Fruit fly (Drosophila melanogaster) whole organism, embryonic: ENCODE measurements around the gene aph-1.
A peak's percentile ranks its signal among the peaks of the same experiment; 100 is the strongest.

Source experiments
- Aef1 ChIP-seq: fragments of 200-800 bp; sonication (Bioruptor generic); IDR thresholded peaks from 3 replicates; pipeline ENCODE4 v1.3.6; 2022; ENCODE audit warnings: missing biosample characterization, missing genetic modification characterization
- Atf6 ChIP-seq: fragments of 200-800 bp; sonication (Bioruptor generic); IDR thresholded peaks from 2 replicates; pipeline ENCODE4 v1.3.6; 2022; ENCODE audit warnings: missing biosample characterization, missing genetic modification characterization
- CG10209 ChIP-seq: fragments of 200-800 bp; sonication (Bioruptor generic); optimal IDR thresholded peaks from 3 replicates; lab custom pipeline; 2017; ENCODE audit warnings: missing biosample characterization, mild to moderate bottlenecking, missing genetic modification characterization, missing genetic modification reagents
- CG10366 ChIP-seq: fragments of 200-800 bp; sonication (Bioruptor generic); IDR thresholded peaks from 2 replicates; pipeline ENCODE4 v1.3.6; 2022; ENCODE audit warnings: missing biosample characterization, missing genetic modification characterization
- CG12071 ChIP-seq: fragments of 200-800 bp; sonication (Bioruptor generic); optimal IDR thresholded peaks from 3 replicates; lab custom pipeline; 2018; ENCODE audit warnings: missing biosample characterization, mild to moderate bottlenecking, missing genetic modification characterization
- CG12391 ChIP-seq: fragments of 200-800 bp; sonication (Bioruptor generic); optimal IDR thresholded peaks from 3 replicates; lab custom pipeline; 2018; ENCODE audit warnings: missing biosample characterization, mild to moderate bottlenecking, missing genetic modification characterization, moderate library complexity
- CG13424 ChIP-seq: fragments of 200-800 bp; sonication (Bioruptor generic); optimal IDR thresholded peaks from 2 replicates; lab custom pipeline; 2019; ENCODE audit warnings: missing biosample characterization, mild to moderate bottlenecking, missing genetic modification characterization, moderate library complexity
- CG14014 ChIP-seq: fragments of 200-800 bp; sonication (Bioruptor generic); IDR thresholded peaks from 2 replicates; pipeline ENCODE4 v1.3.6; 2022; ENCODE audit warnings: missing biosample characterization, missing genetic modification characterization
- CG1603 ChIP-seq: fragments of 200-800 bp; sonication (Bioruptor generic); optimal IDR thresholded peaks from 2 replicates; lab custom pipeline; 2019; ENCODE audit warnings: missing biosample characterization, mild to moderate bottlenecking, missing genetic modification characterization, moderate library complexity
- CG17186 ChIP-seq: fragments of 200-800 bp; sonication (Bioruptor generic); optimal IDR thresholded peaks from 3 replicates; lab custom pipeline; 2017; ENCODE audit warnings: missing biosample characterization, missing genetic modification reagents, missing genetic modification characterization
- CG17385 ChIP-seq: fragments of 200-800 bp; sonication (Bioruptor generic); optimal IDR thresholded peaks from 3 replicates; lab custom pipeline; 2018; ENCODE audit warnings: missing biosample characterization, mild to moderate bottlenecking, missing genetic modification characterization
- CG2120 ChIP-seq: fragments of 200-800 bp; sonication (Bioruptor generic); optimal IDR thresholded peaks from 3 replicates; lab custom pipeline; 2016; ENCODE audit warnings: missing biosample characterization, missing genetic modification characterization
- CG2678 ChIP-seq: fragments of 200-800 bp; sonication (Bioruptor generic); optimal IDR thresholded peaks from 3 replicates; lab custom pipeline; 2019; ENCODE audit warnings: missing biosample characterization, mild to moderate bottlenecking, missing genetic modification characterization, moderate library complexity
- CG32532 ChIP-seq: fragments of 200-800 bp; sonication (Bioruptor generic); IDR thresholded peaks from 2 replicates; pipeline ENCODE4 v1.3.6; 2022; ENCODE audit warnings: missing biosample characterization, missing genetic modification characterization
- CG32767 ChIP-seq: fragments of 200-800 bp; sonication (Bioruptor generic); IDR thresholded peaks from 2 replicates; pipeline ENCODE4 v1.3.6; 2022; ENCODE audit warnings: missing biosample characterization, missing genetic modification characterization
- CG3281 ChIP-seq: fragments of 200-800 bp; sonication (Bioruptor generic); optimal IDR thresholded peaks from 3 replicates; lab custom pipeline; 2017; ENCODE audit warnings: missing biosample characterization, mild to moderate bottlenecking, missing genetic modification characterization
- CG3726 ChIP-seq: fragments of 200-800 bp; sonication (Bioruptor generic); IDR thresholded peaks from 3 replicates; pipeline ENCODE4, ENCODE4 v1.3.6; 2022; ENCODE audit warnings: missing biosample characterization, missing genetic modification characterization
- CG3847 ChIP-seq: fragments of 200-800 bp; sonication (Bioruptor generic); IDR thresholded peaks from 2 replicates; pipeline ENCODE4 v1.3.6; 2022; ENCODE audit warnings: missing biosample characterization, missing genetic modification characterization
- CG4404 ChIP-seq: fragments of 200-800 bp; sonication (Bioruptor generic); IDR thresholded peaks from 2 replicates; pipeline ENCODE4 v1.3.6; 2022; ENCODE audit warnings: missing biosample characterization, missing genetic modification characterization
- CG4820 ChIP-seq: fragments of 200-800 bp; sonication (Bioruptor generic); optimal IDR thresholded peaks from 3 replicates; lab custom pipeline; 2016; ENCODE audit warnings: missing biosample characterization, missing genetic modification characterization
- CG6654 ChIP-seq: fragments of 200-800 bp; sonication (Bioruptor generic); optimal IDR thresholded peaks from 2 replicates; lab custom pipeline; 2017; ENCODE audit warnings: missing biosample characterization, mild to moderate bottlenecking, missing genetic modification characterization
- CG7839 ChIP-seq: fragments of 200-800 bp; sonication (Bioruptor generic); optimal IDR thresholded peaks from 3 replicates; lab custom pipeline; 2018; ENCODE audit warnings: missing biosample characterization, mild to moderate bottlenecking, missing genetic modification characterization, moderate library complexity
- CG8290 ChIP-seq, 3 experiments: fragments of 200-800 bp; sonication (Bioruptor generic); optimal IDR thresholded peaks; 2 replicates each; lab custom pipeline; 2016 to 2019; ENCODE audit warnings: missing biosample characterization in 3 of 3, missing genetic modification characterization in 3 of 3, mild to moderate bottlenecking in 2 of 3, moderate library complexity in 1 of 3
- CG9932 ChIP-seq: fragments of 200-800 bp; sonication (Bioruptor generic); IDR thresholded peaks from 2 replicates; pipeline ENCODE4 v1.3.6; 2022; ENCODE audit warnings: missing biosample characterization, missing genetic modification characterization
- Dbx ChIP-seq: fragments of 200-800 bp; sonication (Bioruptor generic); IDR thresholded peaks from 3 replicates; pipeline ENCODE4 v1.3.6; 2022; ENCODE audit warnings: missing biosample characterization, missing genetic modification characterization
- Dip2 ChIP-seq: fragments of 200-800 bp; sonication (Bioruptor generic); IDR thresholded peaks from 2 replicates; pipeline ENCODE4 v1.3.6; 2022; ENCODE audit warnings: missing biosample characterization, missing genetic modification characterization
- Dip3 ChIP-seq: fragments of 200-800 bp; sonication (Bioruptor generic); optimal IDR thresholded peaks from 3 replicates; lab custom pipeline; 2016; ENCODE audit warnings: missing biosample characterization, missing genetic modification characterization
- Fer3 ChIP-seq: fragments of 200-800 bp; sonication (Bioruptor generic); optimal IDR thresholded peaks from 2 replicates; lab custom pipeline; 2018; ENCODE audit warnings: missing biosample characterization, mild to moderate bottlenecking, missing genetic modification characterization, moderate library complexity
- Gug ChIP-seq: fragments of 200-800 bp; sonication (Bioruptor generic); IDR thresholded peaks from 4 replicates; pipeline ENCODE4 v1.3.6; 2022; ENCODE audit warnings: missing biosample characterization, missing genetic modification characterization
- HLH3B ChIP-seq: fragments of 200-800 bp; sonication (Bioruptor generic); IDR thresholded peaks from 2 replicates; pipeline ENCODE4 v1.3.6; 2022; ENCODE audit warnings: missing biosample characterization, missing genetic modification characterization
- HLH54F ChIP-seq: fragments of 200-800 bp; sonication (Bioruptor generic); optimal IDR thresholded peaks from 3 replicates; lab custom pipeline; 2016; ENCODE audit warnings: missing biosample characterization, missing genetic modification characterization
- Hr51 ChIP-seq, 2 experiments: fragments of 200-800 bp; sonication (Bioruptor generic); optimal IDR thresholded peaks; 2 replicates in 1 of 2; 3 replicates in 1 of 2; lab custom pipeline; 2016 to 2018; ENCODE audit warnings: missing biosample characterization in 2 of 2, missing genetic modification characterization in 2 of 2, mild to moderate bottlenecking in 1 of 2, moderate library complexity in 1 of 2
- Meics ChIP-seq: fragments of 200-800 bp; sonication (Bioruptor generic); optimal IDR thresholded peaks from 2 replicates; lab custom pipeline; 2017; ENCODE audit warnings: missing biosample characterization, mild to moderate bottlenecking, missing genetic modification characterization
- Mrtf ChIP-seq: fragments of 200-800 bp; sonication (Bioruptor generic); IDR thresholded peaks from 3 replicates; pipeline ENCODE4 v1.3.6; 2022; ENCODE audit warnings: missing biosample characterization, missing genetic modification characterization
- NfI ChIP-seq: fragments of 200-800 bp; sonication (Bioruptor generic); optimal IDR thresholded peaks from 3 replicates; lab custom pipeline; 2018; ENCODE audit warnings: missing biosample characterization, mild to moderate bottlenecking, missing genetic modification characterization, moderate library complexity
- Ptx1 ChIP-seq: fragments of 200-800 bp; sonication (Bioruptor generic); IDR thresholded peaks from 2 replicates; pipeline ENCODE4 v1.3.6; 2022; ENCODE audit warnings: missing biosample characterization, missing genetic modification characterization
- Scr ChIP-seq: fragments of 200-800 bp; sonication (Bioruptor generic); IDR thresholded peaks from 2 replicates; pipeline ENCODE4 v1.3.6; 2022; ENCODE audit warnings: missing biosample characterization, missing genetic modification characterization; ENCODE audit not compliant: partially characterized antibody
- Side ChIP-seq: fragments of 200-800 bp; sonication (Bioruptor generic); optimal IDR thresholded peaks from 2 replicates; lab custom pipeline; 2016; ENCODE audit warnings: missing biosample characterization, missing genetic modification characterization
- Sox102F ChIP-seq: fragments of 200-800 bp; sonication (Bioruptor generic); optimal IDR thresholded peaks from 2 replicates; lab custom pipeline; 2018; ENCODE audit warnings: missing biosample characterization, mild to moderate bottlenecking, missing genetic modification characterization, moderate library complexity
- abd-A ChIP-seq: fragments of 200-800 bp; sonication (Bioruptor generic); optimal IDR thresholded peaks from 3 replicates; lab custom pipeline; 2019; ENCODE audit warnings: missing biosample characterization, mild to moderate bottlenecking, missing genetic modification characterization, moderate library complexity
- ase ChIP-seq: fragments of 200-800 bp; sonication (Bioruptor generic); IDR thresholded peaks from 3 replicates; pipeline ENCODE4 v1.3.6; 2022; ENCODE audit warnings: missing biosample characterization, missing genetic modification characterization
- dmrt99B ChIP-seq: fragments of 200-800 bp; sonication (Bioruptor generic); optimal IDR thresholded peaks from 2 replicates; lab custom pipeline; 2018; ENCODE audit warnings: missing biosample characterization, mild to moderate bottlenecking, missing genetic modification characterization, moderate library complexity
- dpn ChIP-seq, 2 experiments: fragments of 200-800 bp; sonication (Bioruptor generic); optimal IDR thresholded peaks; 3 replicates each; lab custom pipeline; 2016; ENCODE audit warnings: missing biosample characterization in 2 of 2, missing genetic modification characterization in 2 of 2
- gsb ChIP-seq: fragments of 200-800 bp; sonication (Bioruptor generic); IDR thresholded peaks from 2 replicates; pipeline ENCODE4 v1.3.6; 2022; ENCODE audit warnings: missing biosample characterization, missing genetic modification characterization
- jigr1 ChIP-seq: fragments of 200-800 bp; sonication (Bioruptor generic); IDR thresholded peaks from 3 replicates; pipeline ENCODE4 v1.3.6; 2022; ENCODE audit warnings: missing biosample characterization, missing genetic modification characterization
- lmd ChIP-seq: fragments of 200-800 bp; sonication (Bioruptor generic); IDR thresholded peaks from 2 replicates; pipeline ENCODE4 v1.3.6; 2022; ENCODE audit warnings: missing biosample characterization, missing genetic modification characterization
- mam ChIP-seq: fragments of 200-800 bp; sonication (Bioruptor generic); optimal IDR thresholded peaks from 3 replicates; lab custom pipeline; 2016; ENCODE audit warnings: missing biosample characterization, missing genetic modification characterization
- sens ChIP-seq: fragments of 200-800 bp; sonication (Bioruptor generic); peaks from one replicate; lab custom pipeline; 2016; ENCODE audit warnings: missing biosample characterization, missing genetic modification characterization
- tap ChIP-seq: fragments of 200-800 bp; optimal IDR thresholded peaks from 3 replicates; lab custom pipeline; 2019; ENCODE audit warnings: missing biosample characterization, mild to moderate bottlenecking, missing genetic modification characterization, moderate library complexity

aph-1 gene

DNA sequence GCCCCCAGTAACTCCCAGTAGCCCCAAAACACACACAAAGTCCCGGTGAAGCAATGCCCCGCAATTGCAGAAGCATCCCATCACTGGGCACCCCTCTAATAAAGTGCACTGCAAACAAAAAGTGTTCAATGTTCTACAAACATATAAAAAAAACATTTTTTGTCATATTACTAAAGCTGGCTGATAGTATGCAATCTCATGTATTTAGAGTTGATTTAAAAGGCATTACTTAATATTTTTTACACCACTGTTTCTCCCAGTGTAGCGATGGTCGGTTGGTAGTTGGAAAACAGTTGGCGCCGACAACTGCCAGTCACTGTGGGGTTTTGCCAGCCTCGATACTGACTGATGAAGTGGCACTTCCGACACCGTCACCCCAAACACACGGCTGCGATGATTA is 45.7 kb upstream of the aph-1 start (continued):
- TF ChIP-seq Scr (GFP tag; lab: Robert Waterston, UW) (no peak), CG1603 (tag; lab: Kevin White, UChicago) (peak; percentile 33), Dbx (GFP tag; lab: Robert Waterston, UW) (peak; percentile 46; the same call in 1 of the 3 replicates), CG9932 (GFP tag; lab: Robert Waterston, UW) (peak; percentile 45), ase (GFP tag; lab: Robert Waterston, UW) (0 out of 3 replicates have a peak, but pooled peaks have one; percentile 38), Mrtf (GFP tag; lab: Robert Waterston, UW) (0 out of 3 replicates have a peak, but pooled peaks have one; percentile 38), jigr1 (no peak), CG32532 (GFP tag; lab: Robert Waterston, UW) (peak; percentile 44; the same call in 1 of the 2 replicates), CG7839 (peak; percentile 6), CG6654 (GFP tag; lab: Kevin White, UChicago) (no peak), Dip3 (GFP tag; lab: Kevin White, UChicago) (peak; percentile 18), CG4404 (no peak), mam (GFP tag; lab: Kevin White, UChicago) (peak; percentile 13), CG4820 (no peak), Hr51 (GFP tag; optimal IDR thresholded peaks at IDR 0.05; lab: Kevin White, UChicago) (peak in 1 of 2 experiments; percentile 41), dpn (GFP tag; optimal IDR thresholded peaks at IDR 0.05; lab: Kevin White, UChicago) (peak in 1 of 2 experiments; percentile 12), CG12391 (tag; lab: Kevin White, UChicago) (peak; percentile 15), NfI (GFP tag; lab: Kevin White, UChicago) (peak; percentile 5), CG3847 (GFP tag; lab: Robert Waterston, UW) (0 out of 2 replicates have a peak, but pooled peaks have one; percentile 4), CG17186 (GFP tag; lab: Kevin White, UChicago) (no peak), tap (no peak), Side (peak; percentile 7), HLH3B (GFP tag; lab: Robert Waterston, UW) (0 out of 2 replicates have a peak, but pooled peaks have one; percentile 5), CG10209 (GFP tag; lab: Kevin White, UChicago) (peak; percentile 6), CG10366 (0 out of 2 replicates have a peak, but pooled peaks have one; percentile 14), CG17385 (GFP tag; lab: Kevin White, UChicago) (peak; percentile 14), Sox102F (GFP tag; lab: Kevin White, UChicago) (peak; percentile 27), HLH54F (GFP tag; lab: Kevin White, UChicago) (peak; percentile 9), CG3281 (GFP tag; lab: Kevin White, UChicago) (peak; percentile 8), abd-A (tag; lab: Kevin White, UChicago) (peak; percentile 10), Ptx1 (GFP tag; lab: Robert Waterston, UW) (peak; percentile 41), lmd (GFP tag; lab: Robert Waterston, UW) (peak; percentile 27; the same call in 1 of the 2 replicates), Dip2 (GFP tag; lab: Robert Waterston, UW) (no peak), Aef1 (GFP tag; lab: Robert Waterston, UW) (peak; percentile 37; the same call in 1 of the 3 replicates), Gug (GFP tag; lab: Robert Waterston, UW) (0 out of 4 replicates have a peak, but pooled peaks have one; percentile 5), CG13424 (tag; lab: Kevin White, UChicago) (peak; percentile 30), CG14014 (GFP tag; lab: Robert Waterston, UW) (peak; percentile 44; the same call in 1 of the 2 replicates), CG2120 (GFP tag; lab: Kevin White, UChicago) (peak; percentile 60)

DNA sequence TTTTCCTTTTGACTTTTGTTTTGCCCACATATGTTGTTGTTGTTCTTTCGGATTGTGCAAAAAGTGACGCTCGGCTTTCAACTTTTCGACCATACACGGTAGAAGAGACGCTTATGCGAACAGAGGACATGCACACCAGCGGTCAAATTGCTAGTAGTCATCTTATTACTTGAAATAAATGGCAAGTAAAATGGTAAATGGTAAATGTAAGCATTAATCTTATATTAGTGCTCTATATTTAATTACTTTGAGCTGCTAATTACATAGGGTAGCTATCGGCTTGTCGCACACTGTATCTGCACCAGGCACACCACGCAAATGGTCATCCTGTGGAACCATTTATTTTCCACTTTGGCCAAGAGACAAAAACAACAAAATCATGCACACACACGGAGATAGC is 44.7 kb upstream of the aph-1 start:
- peak; percentile 51 for TF ChIP-seq sens (GFP tag; lab: Kevin White, UChicago)
- peak; percentile 10; the same call in 1 of the 2 replicates for TF ChIP-seq Atf6 (GFP tag; lab: Robert Waterston, UW)
- TF ChIP-seq Fer3, result peak; percentile 30
- TF ChIP-seq CG12391 (tag; lab: Kevin White, UChicago), result peak; percentile 0
- 0 out of 3 replicates have a peak, but pooled peaks have one; percentile 21 for TF ChIP-seq ase (GFP tag; lab: Robert Waterston, UW)
- TF ChIP-seq CG2120 (GFP tag; lab: Kevin White, UChicago), result peak; percentile 40
- TF ChIP-seq CG2678 (tag; lab: Kevin White, UChicago), result peak; percentile 38
- no peak for TF ChIP-seq CG12071 (GFP tag; lab: Kevin White, UChicago)
- TF ChIP-seq gsb (GFP tag; lab: Robert Waterston, UW), result no peak
- TF ChIP-seq dmrt99B (tag; lab: Kevin White, UChicago), result peak; percentile 37
- no peak for TF ChIP-seq CG32767
- peak; percentile 14 for TF ChIP-seq Meics (GFP tag; lab: Kevin White, UChicago)
- 0 out of 3 replicates have a peak, but pooled peaks have one; percentile 15 for TF ChIP-seq CG3726 (GFP tag; lab: Robert Waterston, UW)
- peak; percentile 53 for TF ChIP-seq CG1603 (tag; lab: Kevin White, UChicago)
- TF ChIP-seq CG8290 (GFP tag; optimal IDR thresholded peaks at IDR 0.05; lab: Kevin White, UChicago), result no peak
- peak in 1 of 2 experiments; percentile 47 for TF ChIP-seq CG8290 (tag; optimal IDR thresholded peaks at IDR 0.05; lab: Kevin White, UChicago)
